Worm (Caenorhabditis elegans) whole organism, L3 larva: Measurements from ENCODE around the gene Y54H5A.2.
A peak's percentile ranks its signal among the peaks of the same experiment; 100 is the strongest.

ENCODE experiments used
- R02D3.7 ChIP-seq: fragments of 150-350 bp; optimal IDR thresholded peaks from 2 replicates; lab custom pipeline; 2014; ENCODE audit warnings: missing biosample characterization, missing genetic modification characterization
- ZK546.5 ChIP-seq: sonication (generic microtip); optimal IDR thresholded peaks from 2 replicates; lab custom pipeline; 2017; ENCODE audit warnings: missing biosample characterization, missing genetic modification characterization
- aly-2 ChIP-seq: fragments of 150-350 bp; optimal IDR thresholded peaks from 2 replicates; lab custom pipeline; 2014; ENCODE audit warnings: missing biosample characterization, missing genetic modification characterization
- ama-1 ChIP-seq: fragments of 150-350 bp; optimal IDR thresholded peaks from 2 replicates; lab custom pipeline; 2018
- ceh-16 ChIP-seq: sonication (generic microtip); optimal IDR thresholded peaks from 2 replicates; lab custom pipeline; 2017; ENCODE audit warnings: missing biosample characterization, missing genetic modification characterization
- ceh-28 ChIP-seq: fragments of 150-350 bp; optimal IDR thresholded peaks from 2 replicates; lab custom pipeline; 2014; ENCODE audit warnings: missing biosample characterization, missing genetic modification reagents, missing genetic modification characterization
- ceh-82 ChIP-seq: fragments of 150-350 bp; optimal IDR thresholded peaks from 2 replicates; lab custom pipeline; 2014; ENCODE audit warnings: missing biosample characterization, missing genetic modification characterization
- ceh-9 ChIP-seq: sonication (generic microtip); optimal IDR thresholded peaks from 2 replicates; lab custom pipeline; 2018; ENCODE audit warnings: missing biosample characterization, missing genetic modification characterization
- daf-12 ChIP-seq: fragments of 150-350 bp; optimal IDR thresholded peaks from 2 replicates; lab custom pipeline; 2014; ENCODE audit warnings: missing biosample characterization, missing genetic modification reagents, missing genetic modification characterization
- egl-27 ChIP-seq: sonication (generic microtip); optimal IDR thresholded peaks from 4 replicates; lab custom pipeline; 2017; ENCODE audit warnings: missing biosample characterization, missing genetic modification reagents, missing genetic modification characterization
- egl-5 ChIP-seq: fragments of 150-350 bp; optimal IDR thresholded peaks from 2 replicates; lab custom pipeline; 2017; ENCODE audit warnings: missing biosample characterization, missing genetic modification reagents, missing genetic modification characterization, inconsistent platforms
- elt-1 ChIP-seq: fragments of 150-350 bp; optimal IDR thresholded peaks from 2 replicates; lab custom pipeline; 2014; ENCODE audit warnings: missing biosample characterization, missing genetic modification characterization
- elt-2 ChIP-seq: sonication (generic microtip); optimal IDR thresholded peaks from 2 replicates; lab custom pipeline; 2016; ENCODE audit warnings: missing genetic modification reagents, mild to moderate bottlenecking, missing genetic modification characterization, missing compliant biosample characterization
- elt-3 ChIP-seq, 3 experiments: fragments of 150-350 bp in 1 of 3; sonication (generic microtip) in 2 of 3; optimal IDR thresholded peaks; 2 replicates in 2 of 3; 4 replicates in 1 of 3; lab custom pipeline; 2014 to 2017; ENCODE audit warnings: missing biosample characterization in 3 of 3, missing genetic modification characterization in 3 of 3
- eor-1 ChIP-seq, 2 experiments: fragments of 150-350 bp; optimal IDR thresholded peaks; 2 replicates each; lab custom pipeline; 2014 to 2018; ENCODE audit warnings: missing biosample characterization in 2 of 2, missing genetic modification characterization in 2 of 2
- fkh-10 ChIP-seq: sonication (generic microtip); optimal IDR thresholded peaks from 2 replicates; lab custom pipeline; 2017; ENCODE audit warnings: missing biosample characterization, missing genetic modification reagents, missing genetic modification characterization
- fkh-2 ChIP-seq: fragments of 150-350 bp; optimal IDR thresholded peaks from 2 replicates; lab custom pipeline; 2014; ENCODE audit warnings: missing biosample characterization, missing genetic modification reagents, missing genetic modification characterization
- fos-1 ChIP-seq: fragments of 150-350 bp; optimal IDR thresholded peaks from 2 replicates; lab custom pipeline; 2014; ENCODE audit warnings: missing biosample characterization, missing genetic modification characterization
- hmg-11 ChIP-seq: sonication (generic microtip); optimal IDR thresholded peaks from 2 replicates; lab custom pipeline; 2016; ENCODE audit warnings: missing genetic modification characterization, missing compliant biosample characterization
- jun-1 ChIP-seq: fragments of 150-350 bp; optimal IDR thresholded peaks from 2 replicates; lab custom pipeline; 2014; ENCODE audit warnings: missing biosample characterization, missing genetic modification reagents, missing genetic modification characterization
- lin-15B ChIP-seq: fragments of 150-350 bp; optimal IDR thresholded peaks from 2 replicates; lab custom pipeline; 2014; ENCODE audit warnings: missing biosample characterization, missing genetic modification characterization
- lin-39 ChIP-seq: fragments of 150-350 bp; optimal IDR thresholded peaks from 2 replicates; lab custom pipeline; 2018; ENCODE audit warnings: missing biosample characterization, missing genetic modification reagents, missing genetic modification characterization
- lsy-12 ChIP-seq: sonication (generic microtip); optimal IDR thresholded peaks from 2 replicates; lab custom pipeline; 2016; ENCODE audit warnings: mild to moderate bottlenecking, missing genetic modification characterization, missing compliant biosample characterization
- mdl-1 ChIP-seq: fragments of 150-350 bp; optimal IDR thresholded peaks from 2 replicates; lab custom pipeline; 2014; ENCODE audit warnings: missing biosample characterization, missing genetic modification characterization
- mml-1 ChIP-seq: fragments of 150-350 bp; sonication (generic microtip); optimal IDR thresholded peaks from 3 replicates; lab custom pipeline; 2014; ENCODE audit warnings: missing biosample characterization, missing genetic modification characterization
- nfya-1 ChIP-seq: sonication (generic microtip); optimal IDR thresholded peaks from 2 replicates; lab custom pipeline; 2017; ENCODE audit warnings: missing genetic modification characterization, mild to moderate bottlenecking, missing compliant biosample characterization, antibody characterized with exemption, moderate library complexity; ENCODE audit not compliant: insufficient read depth
- nhr-11 ChIP-seq: fragments of 150-350 bp; optimal IDR thresholded peaks from 2 replicates; lab custom pipeline; 2014; ENCODE audit warnings: missing biosample characterization, missing genetic modification characterization
- nhr-12 ChIP-seq: fragments of 150-350 bp; optimal IDR thresholded peaks from 2 replicates; lab custom pipeline; 2014; ENCODE audit warnings: missing biosample characterization, missing genetic modification characterization
- nhr-23 ChIP-seq: fragments of 150-350 bp; optimal IDR thresholded peaks from 2 replicates; lab custom pipeline; 2014; ENCODE audit warnings: missing biosample characterization, missing genetic modification reagents, missing genetic modification characterization
- nhr-237 ChIP-seq: fragments of 150-350 bp; optimal IDR thresholded peaks from 2 replicates; lab custom pipeline; 2014; ENCODE audit warnings: missing biosample characterization, missing genetic modification characterization
- nhr-25 ChIP-seq: sonication (generic microtip); optimal IDR thresholded peaks from 2 replicates; lab custom pipeline; 2017; ENCODE audit warnings: missing biosample characterization, missing genetic modification characterization
- nhr-28 ChIP-seq: fragments of 150-350 bp; optimal IDR thresholded peaks from 2 replicates; lab custom pipeline; 2014; ENCODE audit warnings: missing biosample characterization, missing genetic modification characterization
- nhr-43 ChIP-seq: sonication (generic microtip); optimal IDR thresholded peaks from 2 replicates; lab custom pipeline; 2016; ENCODE audit warnings: mild to moderate bottlenecking, missing genetic modification characterization, missing compliant biosample characterization; ENCODE audit not compliant: poor library complexity, severe bottlenecking
- nhr-67 ChIP-seq: fragments of 150-350 bp; optimal IDR thresholded peaks from 2 replicates; lab custom pipeline; 2014; ENCODE audit warnings: missing biosample characterization, missing genetic modification characterization
- nhr-76 ChIP-seq: fragments of 150-350 bp; sonication (generic microtip); optimal IDR thresholded peaks from 5 replicates; lab custom pipeline; 2014; ENCODE audit warnings: missing biosample characterization, missing genetic modification characterization
- nhr-77 ChIP-seq: fragments of 150-350 bp; optimal IDR thresholded peaks from 2 replicates; lab custom pipeline; 2014; ENCODE audit warnings: missing biosample characterization, missing genetic modification characterization
- pha-4 ChIP-seq: fragments of 150-350 bp; optimal IDR thresholded peaks from 2 replicates; lab custom pipeline; 2014; ENCODE audit warnings: missing biosample characterization, missing genetic modification reagents, missing genetic modification characterization
- pqm-1 ChIP-seq: fragments of 150-350 bp; optimal IDR thresholded peaks from 2 replicates; lab custom pipeline; 2017; ENCODE audit warnings: missing biosample characterization, missing genetic modification characterization, inconsistent platforms
- sea-2 ChIP-seq: fragments of 150-350 bp; sonication (generic microtip); optimal IDR thresholded peaks from 4 replicates; lab custom pipeline; 2014; ENCODE audit warnings: missing biosample characterization, missing genetic modification reagents, missing genetic modification characterization
- skn-1 ChIP-seq: fragments of 150-350 bp; optimal IDR thresholded peaks from 2 replicates; lab custom pipeline; 2014; ENCODE audit warnings: missing biosample characterization, missing genetic modification characterization
- snpc-4 ChIP-seq: fragments of 150-350 bp; optimal IDR thresholded peaks from 2 replicates; lab custom pipeline; 2014; ENCODE audit warnings: missing biosample characterization, missing genetic modification characterization
- tbx-2 ChIP-seq: sonication (generic microtip); optimal IDR thresholded peaks from 2 replicates; lab custom pipeline; 2016; ENCODE audit warnings: mild to moderate bottlenecking, missing genetic modification characterization, missing compliant biosample characterization
- unc-39 ChIP-seq: sonication (generic microtip); optimal IDR thresholded peaks from 4 replicates; lab custom pipeline; 2017; ENCODE audit warnings: missing biosample characterization, missing genetic modification characterization
- unc-62 ChIP-seq: fragments of 150-350 bp; sonication (generic microtip); optimal IDR thresholded peaks from 4 replicates; lab custom pipeline; 2014; ENCODE audit warnings: missing biosample characterization, missing genetic modification reagents, missing genetic modification characterization
- zag-1 ChIP-seq: fragments of 150-350 bp; optimal IDR thresholded peaks from 2 replicates; lab custom pipeline; 2014; ENCODE audit warnings: missing biosample characterization, missing genetic modification characterization
- ztf-11 ChIP-seq: fragments of 150-350 bp; optimal IDR thresholded peaks from 2 replicates; lab custom pipeline; 2014; ENCODE audit warnings: missing biosample characterization, missing genetic modification characterization
- ztf-4 ChIP-seq: fragments of 150-350 bp; optimal IDR thresholded peaks from 2 replicates; lab custom pipeline; 2014; ENCODE audit warnings: missing biosample characterization, missing genetic modification characterization

Gene Y54H5A.2

ce11 chrIII:5108746-5109145 lies 40.6 kb downstream of the Y54H5A.2 start:
- TF ChIP-seq fkh-10 (GFP tag; lab: Kevin White, UChicago) (no peak), ceh-28 (tag; lab: Kevin White, UChicago) (peak; percentile 50), ceh-9 (tag; lab: Kevin White, UChicago) (no peak), lin-15B (tag; lab: Kevin White, UChicago) (peak; percentile 86), egl-5 (tag; lab: Kevin White, UChicago) (peak; percentile 54), ama-1 (no peak), ceh-16 (tag; lab: Kevin White, UChicago) (no peak), ceh-82 (no peak), snpc-4 (tag; lab: Kevin White, UChicago) (no peak), elt-2 (tag; lab: Kevin White, UChicago) (peak; percentile 30), nhr-12 (tag; lab: Kevin White, UChicago) (no peak), hmg-11 (no peak), zag-1 (tag; lab: Kevin White, UChicago) (no peak), pqm-1 (peak; percentile 40), pha-4 (tag; lab: Kevin White, UChicago) (peak; percentile 71), nhr-43 (tag; lab: Kevin White, UChicago) (peak; percentile 21), aly-2 (tag; lab: Kevin White, UChicago) (no peak), nhr-25 (tag; lab: Kevin White, UChicago) (peak; percentile 65), ZK546.5 (tag; lab: Kevin White, UChicago) (no peak), daf-12 (no peak), mml-1 (no peak), elt-3 (tag; optimal IDR thresholded peaks at IDR 0.05; lab: Kevin White, UChicago) (no peak), sea-2 (GFP tag; lab: Kevin White, UChicago) (no peak), fkh-2 (tag; lab: Kevin White, UChicago) (no peak), lin-39 (no peak), ztf-11 (tag; lab: Kevin White, UChicago) (no peak), skn-1 (tag; lab: Kevin White, UChicago) (peak; percentile 25), R02D3.7 (tag; lab: Kevin White, UChicago) (no peak), mdl-1 (no peak), elt-1 (tag; lab: Kevin White, UChicago) (no peak), nhr-28 (tag; lab: Kevin White, UChicago) (no peak), nhr-67 (tag; lab: Kevin White, UChicago) (no peak), nfya-1 (tag; lab: Kevin White, UChicago) (peak; percentile 77), fos-1 (tag; lab: Kevin White, UChicago) (no peak), nhr-237 (tag; lab: Kevin White, UChicago) (no peak), egl-27 (tag; lab: Kevin White, UChicago) (no peak), ztf-4 (tag; lab: Kevin White, UChicago) (no peak), unc-62 (no peak), eor-1 (tag; optimal IDR thresholded peaks at IDR 0.05; lab: Kevin White, UChicago) (no peak), nhr-11 (tag; lab: Kevin White, UChicago) (no peak), nhr-77 (tag; lab: Kevin White, UChicago) (no peak), nhr-76 (tag; lab: Kevin White, UChicago) (no peak), unc-39 (no peak), nhr-23 (tag; lab: Kevin White, UChicago) (no peak), tbx-2 (tag; lab: Kevin White, UChicago) (no peak), jun-1 (tag; lab: Kevin White, UChicago) (no peak), lsy-12 (tag; lab: Kevin White, UChicago) (no peak)
